Worm (Caenorhabditis elegans) whole organism, L2 larva: Measurements from ENCODE around the gene clc-33.
"Not testable (repeated sequence)": the region's sequence is repeated elsewhere in the genome, so short reads cannot be mapped to it uniquely, and the experiment has no call there.

Experiments used
- C34F6.9 ChIP-seq: fragments of 150-350 bp; optimal IDR thresholded peaks from 2 replicates; lab custom pipeline; 2014; ENCODE audit warnings: missing biosample characterization, missing genetic modification characterization
- F13H6.1 ChIP-seq: sonication (generic microtip); optimal IDR thresholded peaks from 2 replicates; lab custom pipeline; 2016; ENCODE audit warnings: missing genetic modification characterization, missing compliant biosample characterization
- R02D3.7 ChIP-seq: fragments of 150-350 bp; optimal IDR thresholded peaks from 2 replicates; lab custom pipeline; 2014; ENCODE audit warnings: missing biosample characterization, missing genetic modification characterization
- Y55F3AM.14 ChIP-seq: fragments of 200-800 bp; sonication (Bioruptor generic); optimal IDR thresholded peaks from 2 replicates; lab custom pipeline; 2018; ENCODE audit warnings: mild to moderate bottlenecking, missing genetic modification characterization, missing compliant biosample characterization
- ZK546.5 ChIP-seq: sonication (generic microtip); optimal IDR thresholded peaks from 2 replicates; lab custom pipeline; 2017; ENCODE audit warnings: missing biosample characterization, missing genetic modification characterization
- aly-2 ChIP-seq: fragments of 150-350 bp; optimal IDR thresholded peaks from 2 replicates; lab custom pipeline; 2014; ENCODE audit warnings: missing biosample characterization, missing genetic modification characterization
- ama-1 ChIP-seq: fragments of 150-350 bp; optimal IDR thresholded peaks from 2 replicates; lab custom pipeline; 2018; ENCODE audit warnings: inconsistent platforms
- blmp-1 ChIP-seq: sonication (generic microtip); optimal IDR thresholded peaks from 2 replicates; lab custom pipeline; 2017; ENCODE audit warnings: missing genetic modification characterization, mild to moderate bottlenecking, missing compliant biosample characterization, antibody characterized with exemption, moderate library complexity; ENCODE audit not compliant: insufficient read depth
- ceh-16 ChIP-seq: fragments of 150-350 bp; optimal IDR thresholded peaks from 2 replicates; lab custom pipeline; 2014; ENCODE audit warnings: missing biosample characterization, missing genetic modification characterization
- ceh-82 ChIP-seq: fragments of 150-350 bp; optimal IDR thresholded peaks from 2 replicates; lab custom pipeline; 2014; ENCODE audit warnings: missing biosample characterization, missing genetic modification characterization
- crh-2 ChIP-seq: sonication (generic microtip); optimal IDR thresholded peaks from 2 replicates; lab custom pipeline; 2017; ENCODE audit warnings: missing biosample characterization, missing genetic modification characterization
- elt-1 ChIP-seq: fragments of 150-350 bp; optimal IDR thresholded peaks from 2 replicates; lab custom pipeline; 2014; ENCODE audit warnings: missing biosample characterization, missing genetic modification characterization
- elt-3 ChIP-seq: sonication (generic microtip); optimal IDR thresholded peaks from 2 replicates; lab custom pipeline; 2017; ENCODE audit warnings: missing biosample characterization, missing genetic modification characterization
- fos-1 ChIP-seq: fragments of 150-350 bp; optimal IDR thresholded peaks from 2 replicates; lab custom pipeline; 2014; ENCODE audit warnings: missing biosample characterization, missing genetic modification characterization
- gmeb-1 ChIP-seq: fragments of 150-350 bp; optimal IDR thresholded peaks from 2 replicates; lab custom pipeline; 2014; ENCODE audit warnings: missing biosample characterization, missing genetic modification characterization
- lin-11 ChIP-seq: fragments of 150-350 bp; sonication (generic microtip); optimal IDR thresholded peaks from 2 replicates; lab custom pipeline; 2014; ENCODE audit warnings: missing biosample characterization, missing genetic modification characterization, inconsistent platforms, mixed read lengths
- lin-13 ChIP-seq: fragments of 150-350 bp; optimal IDR thresholded peaks from 2 replicates; lab custom pipeline; 2014; ENCODE audit warnings: missing biosample characterization, missing genetic modification reagents, missing genetic modification characterization
- lsy-2 ChIP-seq, 2 experiments: fragments of 150-350 bp in 1 of 2; sonication (generic microtip) in 1 of 2; optimal IDR thresholded peaks; 2 replicates each; lab custom pipeline; 2014 to 2017; ENCODE audit warnings: missing biosample characterization in 2 of 2, missing genetic modification characterization in 2 of 2
- mab-5 ChIP-seq: fragments of 150-350 bp; optimal IDR thresholded peaks from 2 replicates; lab custom pipeline; 2014; ENCODE audit warnings: missing biosample characterization, missing genetic modification characterization
- mbf-1 ChIP-seq: sonication (generic microtip); optimal IDR thresholded peaks from 2 replicates; lab custom pipeline; 2017; ENCODE audit warnings: missing biosample characterization, missing genetic modification characterization
- mdl-1 ChIP-seq, 2 experiments: fragments of 150-350 bp in 1 of 2; sonication (generic microtip) in 1 of 2; optimal IDR thresholded peaks; 2 replicates each; lab custom pipeline; 2017; ENCODE audit warnings: missing biosample characterization in 2 of 2, missing genetic modification characterization in 2 of 2
- nhr-11 ChIP-seq: fragments of 150-350 bp; optimal IDR thresholded peaks from 2 replicates; lab custom pipeline; 2014; ENCODE audit warnings: missing biosample characterization, missing genetic modification characterization
- nhr-12 ChIP-seq: fragments of 150-350 bp; optimal IDR thresholded peaks from 2 replicates; lab custom pipeline; 2014; ENCODE audit warnings: missing biosample characterization, missing genetic modification characterization
- nhr-129 ChIP-seq: fragments of 150-350 bp; optimal IDR thresholded peaks from 2 replicates; lab custom pipeline; 2014; ENCODE audit warnings: missing biosample characterization, missing genetic modification characterization
- nhr-21 ChIP-seq: fragments of 150-350 bp; optimal IDR thresholded peaks from 2 replicates; lab custom pipeline; 2014; ENCODE audit warnings: missing biosample characterization, missing genetic modification characterization
- nhr-25 ChIP-seq: fragments of 150-350 bp; sonication (generic microtip); optimal IDR thresholded peaks from 3 replicates; lab custom pipeline; 2014; ENCODE audit warnings: missing biosample characterization, missing genetic modification characterization
- nhr-6 ChIP-seq: fragments of 150-350 bp; optimal IDR thresholded peaks from 2 replicates; lab custom pipeline; 2014; ENCODE audit warnings: missing biosample characterization, missing genetic modification characterization
- sem-4 ChIP-seq: fragments of 150-350 bp; optimal IDR thresholded peaks from 2 replicates; lab custom pipeline; 2014; ENCODE audit warnings: missing biosample characterization, missing genetic modification reagents, missing genetic modification characterization
- skn-1 ChIP-seq: sonication (generic microtip); optimal IDR thresholded peaks from 2 replicates; lab custom pipeline; 2017; ENCODE audit warnings: missing biosample characterization, missing genetic modification characterization
- sma-3 ChIP-seq: sonication (generic microtip); optimal IDR thresholded peaks from 2 replicates; lab custom pipeline; 2016; ENCODE audit warnings: missing genetic modification reagents, missing genetic modification characterization, missing compliant biosample characterization
- sma-9 ChIP-seq, 2 experiments: fragments of 150-350 bp in 1 of 2; sonication (generic microtip) in 1 of 2; optimal IDR thresholded peaks; 2 replicates each; lab custom pipeline; 2014 to 2016; ENCODE audit warnings: missing genetic modification characterization in 2 of 2, mild to moderate bottlenecking in 1 of 2, missing biosample characterization in 1 of 2, missing compliant biosample characterization in 1 of 2, missing genetic modification reagents in 1 of 2, moderate library complexity in 1 of 2
- snpc-4 ChIP-seq: fragments of 150-350 bp; optimal IDR thresholded peaks from 2 replicates; lab custom pipeline; 2014; ENCODE audit warnings: missing biosample characterization, missing genetic modification characterization
- unc-39 ChIP-seq: fragments of 150-350 bp; optimal IDR thresholded peaks from 2 replicates; lab custom pipeline; 2014; ENCODE audit warnings: missing biosample characterization, missing genetic modification characterization
- unc-55 ChIP-seq: fragments of 150-350 bp; sonication (generic microtip); optimal IDR thresholded peaks from 3 replicates; lab custom pipeline; 2014; ENCODE audit warnings: missing biosample characterization, missing genetic modification reagents, missing genetic modification characterization
- zag-1 ChIP-seq: fragments of 150-350 bp; optimal IDR thresholded peaks from 2 replicates; lab custom pipeline; 2014; ENCODE audit warnings: missing biosample characterization, missing genetic modification characterization
- ztf-1 ChIP-seq: fragments of 200-800 bp; sonication (Bioruptor generic); conservative IDR thresholded peaks from 2 replicates; pipeline ENCODE4 v1.3.6; 2022; ENCODE audit warnings: missing genetic modification characterization, missing compliant biosample characterization
- ztf-4 ChIP-seq: fragments of 150-350 bp; optimal IDR thresholded peaks from 2 replicates; lab custom pipeline; 2014; ENCODE audit warnings: missing biosample characterization, missing genetic modification characterization

clc-33 gene

ce11 chrII:848519-848918 is 8.3 kb downstream of the clc-33 start, which contains the start of the genes acdh-9 and F28A10.13:
TSS of gene acdh-9 (minus strand) at chrII:848603.
TSS of gene F28A10.13 (plus strand) at chrII:848812.
- TF ChIP-seq ceh-82 (tag; lab: Kevin White, UChicago) (no peak), aly-2 (no peak), ceh-16 (tag; lab: Kevin White, UChicago) (no peak), ztf-1 (GFP tag; lab: Robert Waterston, UW) (no peak), mab-5 (tag; lab: Kevin White, UChicago) (no peak), mbf-1 (tag; lab: Kevin White, UChicago) (no peak), lsy-2 (tag; optimal IDR thresholded peaks at IDR 0.05; lab: Kevin White, UChicago) (peak in 1 of 2 experiments; percentile 61), ama-1 (lab: Kevin White, UChicago) (peak; percentile 72), nhr-21 (tag; lab: Kevin White, UChicago) (no peak), lin-13 (GFP tag; lab: Kevin White, UChicago) (peak; percentile 34), sem-4 (no peak), zag-1 (tag; lab: Kevin White, UChicago) (no peak), snpc-4 (no peak), blmp-1 (tag; lab: Kevin White, UChicago) (peak; percentile 20), nhr-129 (tag; lab: Kevin White, UChicago) (peak; percentile 82), fos-1 (peak; percentile 71), sma-9 (GFP tag; optimal IDR thresholded peaks at IDR 0.05; lab: Kevin White, UChicago) (peak; percentile 69), sma-9 (tag; optimal IDR thresholded peaks at IDR 0.05; lab: Kevin White, UChicago) (no peak), F13H6.1 (peak; percentile 83), crh-2 (tag; lab: Kevin White, UChicago) (peak; percentile 64), mdl-1 (tag; optimal IDR thresholded peaks at IDR 0.05; lab: Kevin White, UChicago) (peak; percentile 70 to 83), gmeb-1 (tag; lab: Kevin White, UChicago) (peak; percentile 44), ztf-4 (tag; lab: Kevin White, UChicago) (no peak), C34F6.9 (tag; lab: Kevin White, UChicago) (peak; percentile 58), nhr-6 (tag; lab: Kevin White, UChicago) (peak; percentile 11)

ce11 chrII:850567-850966 is 10.3 kb downstream of the clc-33 start, which contains the start of gene F28A10.5:
TSS of gene F28A10.5 (minus strand) at chrII:850667.
- not testable (repeated sequence) for TF ChIP-seq lin-11, nhr-6, nhr-25 (tag; lab: Kevin White, UChicago)

- TF ChIP-seq Y55F3AM.14 (GFP tag; lab: Kevin White, UChicago) (no peak), sem-4 (no peak), elt-3 (no peak), ZK546.5 (tag; lab: Kevin White, UChicago) (no peak), mbf-1 (tag; lab: Kevin White, UChicago) (no peak), nhr-129 (tag; lab: Kevin White, UChicago) (no peak), ztf-1 (GFP tag; lab: Robert Waterston, UW) (no peak), nhr-12 (no peak), sma-3 (GFP tag; lab: Kevin White, UChicago) (no peak), R02D3.7 (tag; lab: Kevin White, UChicago) (no peak), lin-13 (GFP tag; lab: Kevin White, UChicago) (no peak), lsy-2 (tag; optimal IDR thresholded peaks at IDR 0.05; lab: Kevin White, UChicago) (no peak), unc-39 (tag; lab: Kevin White, UChicago) (no peak), mdl-1 (tag; optimal IDR thresholded peaks at IDR 0.05; lab: Kevin White, UChicago) (no peak), C34F6.9 (tag; lab: Kevin White, UChicago) (no peak)
Measured at ce11 chrII:861564-861963, 21.3 kb downstream of the clc-33 start, which contains the start of gene Y46B2A.4. TSS of gene Y46B2A.4 (plus strand) at chrII:861864.

ce11 chrII:866801-867200 is 26.6 kb downstream of the clc-33 start, which contains the start of gene Y46B2A.3:
TSS of gene Y46B2A.3 (minus strand) at chrII:866901.
- TF ChIP-seq elt-1 (no peak), nhr-11 (tag; lab: Kevin White, UChicago) (no peak), nhr-12 (no peak), ZK546.5 (tag; lab: Kevin White, UChicago) (no peak), unc-55 (no peak), gmeb-1 (tag; lab: Kevin White, UChicago) (no peak), nhr-129 (tag; lab: Kevin White, UChicago) (no peak), nhr-6 (tag; lab: Kevin White, UChicago) (no peak), sem-4 (no peak), ceh-82 (tag; lab: Kevin White, UChicago) (no peak), skn-1 (tag; lab: Kevin White, UChicago) (no peak), sma-9 (GFP tag; optimal IDR thresholded peaks at IDR 0.05; lab: Kevin White, UChicago) (no peak), sma-9 (tag; optimal IDR thresholded peaks at IDR 0.05; lab: Kevin White, UChicago) (no peak), lsy-2 (tag; optimal IDR thresholded peaks at IDR 0.05; lab: Kevin White, UChicago) (no peak)
